Worm (Caenorhabditis elegans) whole organism, L1 larva: Measurements from ENCODE around the gene Y54E2A.4.

ENCODE experiments used
- C34B4.2 ChIP-seq: sonication (generic microtip); optimal IDR thresholded peaks from 2 replicates; lab custom pipeline; 2017; ENCODE audit warnings: mild to moderate bottlenecking, missing genetic modification characterization, missing compliant biosample characterization
- Y116A8C.19 ChIP-seq: sonication (generic microtip); optimal IDR thresholded peaks from 2 replicates; lab custom pipeline; 2016; ENCODE audit warnings: missing compliant biosample characterization, missing genetic modification characterization, borderline replicate concordance
- aha-1 ChIP-seq: fragments of 150-350 bp; optimal IDR thresholded peaks from 2 replicates; lab custom pipeline; 2014; ENCODE audit warnings: missing biosample characterization, missing genetic modification characterization
- ama-1 ChIP-seq: fragments of 150-350 bp; optimal IDR thresholded peaks from 2 replicates; lab custom pipeline; 2014
- blmp-1 ChIP-seq: fragments of 150-350 bp; optimal IDR thresholded peaks from 2 replicates; lab custom pipeline; 2014; ENCODE audit warnings: missing biosample characterization, missing genetic modification characterization
- ceh-63 ChIP-seq: fragments of 200-800 bp; sonication (Bioruptor generic); optimal IDR thresholded peaks from 2 replicates; lab custom pipeline; 2018; ENCODE audit warnings: mild to moderate bottlenecking, missing genetic modification characterization, missing compliant biosample characterization
- ceh-82 ChIP-seq, 3 experiments: fragments of 150-350 bp in 1 of 3; sonication (generic microtip) in 2 of 3; optimal IDR thresholded peaks; 2 replicates each; lab custom pipeline; 2014 to 2017; ENCODE audit warnings: missing biosample characterization in 3 of 3, missing genetic modification characterization in 3 of 3
- ceh-88 ChIP-seq: fragments of 200-800 bp; sonication (Bioruptor generic); IDR thresholded peaks from 2 replicates; pipeline ENCODE4 v1.3.6; 2022; ENCODE audit warnings: missing genetic modification characterization, missing compliant biosample characterization
- ces-1 ChIP-seq: fragments of 150-350 bp; optimal IDR thresholded peaks from 2 replicates; lab custom pipeline; 2014; ENCODE audit warnings: missing biosample characterization, missing genetic modification reagents, missing genetic modification characterization
- dsc-1 ChIP-seq: sonication (generic microtip); optimal IDR thresholded peaks from 2 replicates; lab custom pipeline; 2016; ENCODE audit warnings: mild to moderate bottlenecking, missing genetic modification characterization, missing compliant biosample characterization
- efl-1 ChIP-seq, 4 experiments: fragments of 150-350 bp; optimal IDR thresholded peaks in 3 of 4; peaks in 1 of 4; 1 replicate in 1 of 4; 2 replicates in 3 of 4; lab custom pipeline; 2014; ENCODE audit warnings: missing biosample characterization in 2 of 4, missing genetic modification characterization in 2 of 4, missing genetic modification reagents in 2 of 4
- efl-3 ChIP-seq: fragments of 200-800 bp; sonication (Bioruptor generic); optimal IDR thresholded peaks from 2 replicates; lab custom pipeline; 2018; ENCODE audit warnings: mild to moderate bottlenecking, missing genetic modification characterization, missing compliant biosample characterization
- egl-13 ChIP-seq: sonication (generic microtip); optimal IDR thresholded peaks from 2 replicates; lab custom pipeline; 2016; ENCODE audit warnings: missing genotype, missing genetic modification reagents, missing genetic modification characterization, missing compliant biosample characterization
- elt-2 ChIP-seq: sonication (generic microtip); optimal IDR thresholded peaks from 2 replicates; lab custom pipeline; 2016; ENCODE audit warnings: missing genetic modification characterization, mild to moderate bottlenecking, inconsistent platforms, missing compliant biosample characterization, missing genetic modification reagents
- elt-3 ChIP-seq, 6 experiments: fragments of 150-350 bp in 1 of 6; sonication (generic microtip); optimal IDR thresholded peaks; 2 replicates each; lab custom pipeline; 2017 to 2018; ENCODE audit warnings: missing biosample characterization in 6 of 6, missing genetic modification characterization in 6 of 6, inconsistent platforms in 1 of 6
- fkh-10 ChIP-seq: sonication (generic microtip); optimal IDR thresholded peaks from 2 replicates; lab custom pipeline; 2017; ENCODE audit warnings: missing biosample characterization, missing genetic modification reagents, missing genetic modification characterization
- hlh-4 ChIP-seq: sonication (generic microtip); optimal IDR thresholded peaks from 2 replicates; lab custom pipeline; 2016; ENCODE audit warnings: mild to moderate bottlenecking, missing genetic modification characterization, missing compliant biosample characterization
- hpl-2 ChIP-seq: fragments of 150-350 bp; optimal IDR thresholded peaks from 2 replicates; lab custom pipeline; 2014; ENCODE audit warnings: missing biosample characterization, missing genetic modification reagents, missing genetic modification characterization
- irx-1 ChIP-seq: sonication (generic microtip); optimal IDR thresholded peaks from 2 replicates; lab custom pipeline; 2016; ENCODE audit warnings: missing genetic modification characterization, missing compliant biosample characterization
- lin-13 ChIP-seq: fragments of 150-350 bp; optimal IDR thresholded peaks from 2 replicates; lab custom pipeline; 2014; ENCODE audit warnings: missing biosample characterization, missing genetic modification reagents, missing genetic modification characterization
- lin-14 ChIP-seq: fragments of 200-800 bp; sonication (Bioruptor generic); optimal IDR thresholded peaks from 2 replicates; lab custom pipeline; 2018; ENCODE audit warnings: mild to moderate bottlenecking, missing genetic modification characterization, moderate library complexity, missing compliant biosample characterization
- lsy-2 ChIP-seq, 2 experiments: fragments of 150-350 bp; optimal IDR thresholded peaks; 2 replicates each; lab custom pipeline; 2014; ENCODE audit warnings: missing biosample characterization in 2 of 2, missing genetic modification characterization in 2 of 2
- mdl-1 ChIP-seq, 2 experiments: fragments of 150-350 bp; optimal IDR thresholded peaks; 2 replicates each; lab custom pipeline; 2014 to 2017; ENCODE audit warnings: missing biosample characterization in 2 of 2, missing genetic modification characterization in 2 of 2, inconsistent platforms in 1 of 2
- mef-2 ChIP-seq: fragments of 150-350 bp; optimal IDR thresholded peaks from 2 replicates; lab custom pipeline; 2014; ENCODE audit warnings: missing biosample characterization, missing genetic modification characterization
- nhr-19 ChIP-seq: fragments of 200-800 bp; sonication (Bioruptor generic); conservative IDR thresholded peaks from 2 replicates; pipeline ENCODE4 v1.3.6; 2022; ENCODE audit warnings: missing genetic modification characterization, missing compliant biosample characterization
- nhr-20 ChIP-seq: sonication (generic microtip); optimal IDR thresholded peaks from 2 replicates; lab custom pipeline; 2016; ENCODE audit warnings: mild to moderate bottlenecking, missing genetic modification characterization, missing compliant biosample characterization
- nhr-47 ChIP-seq: sonication (generic microtip); optimal IDR thresholded peaks from 2 replicates; lab custom pipeline; 2016; ENCODE audit warnings: mild to moderate bottlenecking, missing genetic modification characterization, moderate library complexity, missing compliant biosample characterization
- nhr-71 ChIP-seq: sonication (generic microtip); optimal IDR thresholded peaks from 2 replicates; lab custom pipeline; 2016; ENCODE audit warnings: mild to moderate bottlenecking, missing genetic modification characterization, moderate library complexity, missing compliant biosample characterization
- nhr-84 ChIP-seq: sonication (generic microtip); optimal IDR thresholded peaks from 2 replicates; lab custom pipeline; 2017; ENCODE audit warnings: missing biosample characterization, missing genetic modification characterization
- pqm-1 ChIP-seq: sonication (generic microtip); optimal IDR thresholded peaks from 3 replicates; lab custom pipeline; 2017; ENCODE audit warnings: missing biosample characterization, missing genetic modification characterization
- sptf-1 ChIP-seq: fragments of 150-350 bp; optimal IDR thresholded peaks from 2 replicates; lab custom pipeline; 2014; ENCODE audit warnings: missing biosample characterization, missing genetic modification characterization
- swsn-7 ChIP-seq: sonication (generic microtip); optimal IDR thresholded peaks from 2 replicates; lab custom pipeline; 2016; ENCODE audit warnings: missing genetic modification characterization, missing compliant biosample characterization
- tbx-2 ChIP-seq: sonication (generic microtip); optimal IDR thresholded peaks from 2 replicates; lab custom pipeline; 2016; ENCODE audit warnings: missing genetic modification characterization, missing compliant biosample characterization
- unc-130 ChIP-seq: fragments of 150-350 bp; optimal IDR thresholded peaks from 2 replicates; lab custom pipeline; 2017; ENCODE audit warnings: missing biosample characterization, missing genetic modification characterization, inconsistent platforms
- unc-30 ChIP-seq: sonication (generic microtip); optimal IDR thresholded peaks from 2 replicates; lab custom pipeline; 2017; ENCODE audit warnings: missing biosample characterization, missing genetic modification characterization
- unc-62 ChIP-seq: fragments of 150-350 bp; optimal IDR thresholded peaks from 2 replicates; lab custom pipeline; 2014; ENCODE audit warnings: missing biosample characterization, missing genetic modification reagents, missing genetic modification characterization
- unc-98 ChIP-seq: fragments of 200-800 bp; sonication (Bioruptor generic); IDR thresholded peaks from 2 replicates; pipeline ENCODE4 v1.3.6; 2022; ENCODE audit warnings: missing genetic modification characterization, missing compliant biosample characterization
- xbp-1 ChIP-seq: sonication (generic microtip); optimal IDR thresholded peaks from 2 replicates; lab custom pipeline; 2016; ENCODE audit warnings: missing genetic modification characterization, missing compliant biosample characterization
- zag-1 ChIP-seq: fragments of 150-350 bp; optimal IDR thresholded peaks from 2 replicates; lab custom pipeline; 2014; ENCODE audit warnings: missing biosample characterization, missing genetic modification characterization

Y54E2A.4 gene

ce11 chrII:14772956-14773788, 18.8 kb downstream of the Y54E2A.4 start, which contains the start of gene Y54E2A.7:
Y54E2A.7 (minus strand) TSS chrII:14773006.
- TF ChIP-seq sptf-1 (tag; lab: Kevin White, UChicago) (no peak), unc-30 (tag; lab: Kevin White, UChicago) (no peak), xbp-1 (tag; lab: Kevin White, UChicago) (no peak), swsn-7 (tag; lab: Kevin White, UChicago) (no peak)

DNA sequence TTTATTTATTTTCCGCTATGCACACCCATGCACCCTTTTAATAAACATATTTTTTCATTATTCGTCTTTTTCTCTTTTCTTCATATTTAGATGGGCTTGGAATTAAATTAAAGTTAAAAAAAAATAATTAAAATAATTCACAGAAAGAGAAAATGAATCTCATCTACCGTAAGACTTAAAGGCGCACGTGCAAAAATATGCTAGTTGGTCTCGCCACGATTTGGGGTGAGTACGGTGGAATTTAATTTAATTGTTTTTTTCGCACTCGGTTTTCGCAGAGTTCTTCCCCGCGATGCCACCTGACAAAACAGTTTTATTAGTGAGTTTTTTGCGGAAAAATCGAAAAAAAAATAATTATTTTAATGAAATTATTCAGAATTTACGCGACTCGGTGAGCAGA, 23.7 kb downstream of the Y54E2A.4 start, which contains the start of gene Y54E2A.8:
Gene Y54E2A.8, plus strand, starts transcription at position 254 of the 400 bp plus-strand sequence.
- TF ChIP-seq Y116A8C.19 (tag; lab: Kevin White, UChicago) (no peak), lsy-2 (tag; optimal IDR thresholded peaks at IDR 0.05; lab: Kevin White, UChicago) (no peak), nhr-47 (tag; lab: Kevin White, UChicago) (no peak), nhr-20 (tag; lab: Kevin White, UChicago) (no peak), mdl-1 (tag; optimal IDR thresholded peaks at IDR 0.05; lab: Kevin White, UChicago) (no peak), xbp-1 (tag; lab: Kevin White, UChicago) (no peak), nhr-19 (GFP tag; lab: Robert Waterston, UW) (no peak), lin-13 (GFP tag; lab: Kevin White, UChicago) (no peak)

DNA sequence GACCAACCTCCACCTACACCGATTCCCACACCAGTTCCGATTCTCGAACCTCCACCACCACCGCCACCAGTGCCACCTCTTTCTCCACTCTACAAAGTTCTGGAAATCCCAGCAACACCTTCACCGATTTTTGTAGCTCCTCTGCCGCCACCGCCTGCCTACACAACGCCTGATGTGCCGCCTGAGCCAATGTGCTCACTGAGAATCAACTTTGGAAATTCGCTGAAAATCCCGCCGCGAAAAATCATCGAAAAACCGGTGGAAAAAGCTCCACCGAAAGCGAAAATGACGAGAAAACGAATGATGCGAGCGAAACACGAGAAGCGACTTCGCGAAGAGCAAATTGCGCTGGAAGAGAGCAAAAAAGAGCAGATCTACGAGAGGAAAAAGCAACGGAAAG, 25.4 kb downstream of the Y54E2A.4 start:
- no peak for TF ChIP-seq efl-1 (optimal IDR thresholded peaks at IDR 0.05; lab: Kevin White, UChicago)
- TF ChIP-seq efl-1 (GFP tag; optimal IDR thresholded peaks at IDR 0.05 in 1 of 2; lab: Kevin White, UChicago) = peak in 1 of 2 experiments; percentile 64
- no peak for TF ChIP-seq nhr-71 (tag; lab: Kevin White, UChicago)

DNA sequence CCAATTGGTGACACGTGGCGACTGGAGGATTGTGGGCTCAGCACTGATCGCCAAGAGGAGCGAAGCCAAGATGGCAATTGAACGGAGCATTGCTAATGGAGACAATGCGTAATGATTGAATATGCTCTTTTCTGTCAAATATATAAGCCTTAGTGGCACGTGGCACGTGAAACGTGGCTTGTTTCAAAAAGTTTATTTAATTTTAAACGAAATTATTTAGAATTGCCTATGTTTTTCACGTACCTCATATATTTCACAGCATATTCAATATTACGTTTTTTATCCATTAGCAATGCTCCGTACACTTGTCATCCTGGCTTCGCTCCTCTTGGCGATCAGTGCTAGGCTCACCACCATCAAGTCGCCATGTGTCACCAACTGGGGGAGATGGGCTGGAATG, 31.5 kb downstream of the Y54E2A.4 start, which contains the start of gene Y54E2A.9:
Gene Y54E2A.9, minus strand, starts transcription at position 101 of the 400 bp plus-strand sequence.
- TF ChIP-seq unc-98 (GFP tag; lab: Robert Waterston, UW) = no peak
- TF ChIP-seq ceh-63 = no peak
- TF ChIP-seq hpl-2 (GFP tag; lab: Kevin White, UChicago) = no peak
- no peak for TF ChIP-seq nhr-20 (tag; lab: Kevin White, UChicago)
- TF ChIP-seq efl-1 (optimal IDR thresholded peaks at IDR 0.05; lab: Kevin White, UChicago) = no peak
- TF ChIP-seq efl-1 (GFP tag; optimal IDR thresholded peaks at IDR 0.05 in 1 of 2; lab: Kevin White, UChicago) = no peak
- no peak for TF ChIP-seq ceh-82 (tag; optimal IDR thresholded peaks at IDR 0.05; lab: Kevin White, UChicago)
- TF ChIP-seq unc-30 (tag; lab: Kevin White, UChicago) = no peak
- TF ChIP-seq elt-2 (tag; lab: Kevin White, UChicago) = no peak
- no peak for TF ChIP-seq mef-2
- TF ChIP-seq ama-1 (lab: Kevin White, UChicago) = no peak
- no peak for TF ChIP-seq efl-3 (GFP tag; lab: Kevin White, UChicago)

DNA sequence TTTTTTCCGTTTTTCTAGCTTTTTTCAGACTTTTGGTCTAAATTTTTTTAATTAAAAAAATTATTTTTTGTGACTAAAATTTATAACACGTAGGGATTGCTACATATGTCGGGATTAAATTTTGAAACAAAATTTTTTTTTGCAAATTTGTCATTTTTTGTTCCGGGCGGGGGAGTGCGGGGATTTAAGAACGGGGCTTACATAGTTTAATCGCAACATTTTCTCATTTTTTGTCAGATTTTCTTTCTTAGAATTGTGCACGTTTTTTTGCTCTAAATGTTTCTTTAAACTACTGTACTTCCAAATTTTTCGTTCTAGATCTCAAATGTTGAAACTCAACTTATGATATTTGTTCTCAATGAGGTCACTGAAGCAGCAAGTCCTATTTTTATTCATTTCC, 36.3 kb downstream of the Y54E2A.4 start, which contains the start of gene Y54E2A.10:
Gene Y54E2A.10, plus strand, starts transcription at position 301 of the 400 bp plus-strand sequence.
- TF ChIP-seq nhr-47 (tag; lab: Kevin White, UChicago) (no peak), pqm-1 (tag; lab: Kevin White, UChicago) (no peak), egl-13 (no peak), hpl-2 (GFP tag; lab: Kevin White, UChicago) (no peak), blmp-1 (tag; lab: Kevin White, UChicago) (no peak), nhr-84 (tag; lab: Kevin White, UChicago) (no peak), tbx-2 (tag; lab: Kevin White, UChicago) (no peak), C34B4.2 (tag; lab: Kevin White, UChicago) (no peak), lin-13 (GFP tag; lab: Kevin White, UChicago) (no peak), elt-2 (tag; lab: Kevin White, UChicago) (no peak), irx-1 (tag; lab: Kevin White, UChicago) (no peak)
- TF ChIP-seq, all 84 proteins: peak for 0

- TF ChIP-seq tbx-2 (tag; lab: Kevin White, UChicago) (no peak), unc-130 (no peak), unc-62 (no peak), fkh-10 (GFP tag; lab: Kevin White, UChicago) (no peak), pqm-1 (tag; lab: Kevin White, UChicago) (no peak), aha-1 (tag; lab: Kevin White, UChicago) (no peak), ceh-88 (GFP tag; lab: Robert Waterston, UW) (no peak), lin-14 (GFP tag; lab: Kevin White, UChicago) (no peak), efl-3 (GFP tag; lab: Kevin White, UChicago) (no peak), blmp-1 (tag; lab: Kevin White, UChicago) (no peak), dsc-1 (tag; lab: Kevin White, UChicago) (no peak), zag-1 (tag; lab: Kevin White, UChicago) (no peak), hlh-4 (tag; lab: Kevin White, UChicago) (no peak), C34B4.2 (tag; lab: Kevin White, UChicago) (no peak), ces-1 (GFP tag; lab: Kevin White, UChicago) (no peak), elt-3 (tag; optimal IDR thresholded peaks at IDR 0.05; lab: Kevin White, UChicago) (no peak)
Measured at ce11 chrII:14792470-14792869, 38.0 kb downstream of the Y54E2A.4 start.
